Worm (Caenorhabditis elegans) whole organism, young adult: ENCODE measurements around the gene R05F9.11.

ENCODE experiments used
- B0019.2 ChIP-seq: fragments of 200-800 bp; sonication (Bioruptor generic); conservative IDR thresholded peaks from 2 replicates; pipeline ENCODE4 v1.3.6; 2022; ENCODE audit warnings: missing genetic modification reagents, missing genetic modification characterization, missing compliant biosample characterization
- B0035.1 ChIP-seq: sonication (generic microtip); optimal IDR thresholded peaks from 2 replicates; lab custom pipeline; 2016; ENCODE audit warnings: missing genetic modification characterization, mild to moderate bottlenecking, missing compliant biosample characterization, missing genotype, missing genetic modification reagents
- B0336.3 ChIP-seq: fragments of 200-800 bp; sonication (Bioruptor generic); IDR thresholded peaks from 2 replicates; pipeline ENCODE4 v1.3.6; 2022; ENCODE audit warnings: missing genetic modification characterization, missing compliant biosample characterization
- C06A6.2 ChIP-seq: fragments of 200-800 bp; sonication (Bioruptor generic); conservative IDR thresholded peaks from 2 replicates; pipeline ENCODE4 v1.3.6; 2022; ENCODE audit warnings: missing genetic modification characterization, missing compliant biosample characterization
- C17E4.6 ChIP-seq: fragments of 200-800 bp; sonication (Bioruptor generic); IDR thresholded peaks from 2 replicates; pipeline ENCODE4 v1.3.6; 2022; ENCODE audit warnings: missing genetic modification reagents, missing genetic modification characterization, missing compliant biosample characterization
- K11D2.4 ChIP-seq: fragments of 200-800 bp; sonication (Bioruptor generic); IDR thresholded peaks from 2 replicates; pipeline ENCODE4 v1.3.6; 2022; ENCODE audit warnings: missing genetic modification reagents, missing genetic modification characterization, missing compliant biosample characterization
- Y53G8AR.9 ChIP-seq: fragments of 200-800 bp; sonication (Bioruptor generic); conservative IDR thresholded peaks from 2 replicates; pipeline ENCODE4 v1.3.6; 2022; ENCODE audit warnings: missing genetic modification reagents, missing genetic modification characterization, missing compliant biosample characterization
- Y56A3A.18 ChIP-seq: fragments of 200-800 bp; sonication (Bioruptor generic); IDR thresholded peaks from 2 replicates; pipeline ENCODE4 v1.3.6; 2022; ENCODE audit warnings: missing genetic modification reagents, missing genetic modification characterization, missing compliant biosample characterization
- ZK185.1 ChIP-seq: sonication (generic microtip); optimal IDR thresholded peaks from 2 replicates; lab custom pipeline; 2016; ENCODE audit warnings: mild to moderate bottlenecking, missing genetic modification characterization, missing compliant biosample characterization; ENCODE audit not compliant: poor library complexity, severe bottlenecking
- attf-3 ChIP-seq: fragments of 200-800 bp; sonication (Bioruptor generic); conservative IDR thresholded peaks from 2 replicates; pipeline ENCODE4 v1.3.6; 2022; ENCODE audit warnings: missing genetic modification reagents, missing genetic modification characterization, missing compliant biosample characterization
- ceh-27 ChIP-seq: fragments of 200-800 bp; sonication (Bioruptor generic); optimal IDR thresholded peaks from 2 replicates; lab custom pipeline; 2018; ENCODE audit warnings: mild to moderate bottlenecking, missing genetic modification characterization, moderate library complexity, missing compliant biosample characterization
- ceh-40 ChIP-seq: fragments of 200-800 bp; sonication (Bioruptor generic); IDR thresholded peaks from 2 replicates; pipeline ENCODE4 v1.3.6; 2022; ENCODE audit warnings: missing genetic modification characterization, missing compliant biosample characterization
- ceh-58 ChIP-seq: fragments of 200-800 bp; sonication (Bioruptor generic); IDR thresholded peaks from 2 replicates; pipeline ENCODE4 v1.3.6; 2022; ENCODE audit warnings: missing genetic modification characterization, missing compliant biosample characterization
- ceh-91 ChIP-seq: fragments of 200-800 bp; sonication (Bioruptor generic); IDR thresholded peaks from 2 replicates; pipeline ENCODE4 v1.3.6; 2022; ENCODE audit warnings: missing genetic modification reagents, missing genetic modification characterization, missing compliant biosample characterization
- dpff-1 ChIP-seq: sonication (generic microtip); optimal IDR thresholded peaks from 2 replicates; lab custom pipeline; 2017; ENCODE audit warnings: mild to moderate bottlenecking, missing genetic modification characterization, missing compliant biosample characterization
- egrh-3 ChIP-seq: fragments of 200-800 bp; sonication (Bioruptor generic); IDR thresholded peaks from 2 replicates; pipeline ENCODE4 v1.3.6; 2022; ENCODE audit warnings: missing genetic modification reagents, missing genetic modification characterization, missing compliant biosample characterization
- ekl-4 ChIP-seq: fragments of 200-800 bp; sonication (Bioruptor generic); IDR thresholded peaks from 2 replicates; pipeline ENCODE4 v1.3.6; 2022; ENCODE audit warnings: missing genetic modification reagents, missing genetic modification characterization, missing compliant biosample characterization
- gei-17 ChIP-seq: fragments of 200-800 bp; sonication (Bioruptor generic); optimal IDR thresholded peaks from 2 replicates; lab custom pipeline; 2018; ENCODE audit warnings: mild to moderate bottlenecking, missing genetic modification characterization, missing compliant biosample characterization
- hmg-1.2 ChIP-seq: fragments of 200-800 bp; sonication (Bioruptor generic); IDR thresholded peaks from 2 replicates; pipeline ENCODE4 v1.3.6; 2022; ENCODE audit warnings: missing genetic modification reagents, missing genetic modification characterization, missing compliant biosample characterization
- lag-1 ChIP-seq: fragments of 200-800 bp; sonication (Bioruptor generic); IDR thresholded peaks from 2 replicates; pipeline ENCODE4 v1.3.6; 2022; ENCODE audit warnings: missing genetic modification reagents, missing genetic modification characterization, missing compliant biosample characterization
- let-526 ChIP-seq: fragments of 200-800 bp; sonication (Bioruptor generic); IDR thresholded peaks from 2 replicates; pipeline ENCODE4 v1.3.6; 2022; ENCODE audit warnings: missing genetic modification reagents, missing genetic modification characterization, missing compliant biosample characterization
- lin-35 ChIP-seq, 3 experiments: fragments of 150-350 bp in 2 of 3; sonication (generic microtip) in 1 of 3; optimal IDR thresholded peaks; 2 replicates each; lab custom pipeline; 2014 to 2018; ENCODE audit warnings: missing biosample characterization in 3 of 3, missing genetic modification characterization in 3 of 3, missing genetic modification reagents in 3 of 3
- lin-40 ChIP-seq: sonication (generic microtip); optimal IDR thresholded peaks from 2 replicates; lab custom pipeline; 2016; ENCODE audit warnings: missing genetic modification characterization, mild to moderate bottlenecking, missing compliant biosample characterization, missing genotype, missing genetic modification reagents
- lin-54 ChIP-seq: fragments of 200-800 bp; sonication (Bioruptor generic); optimal IDR thresholded peaks from 2 replicates; lab custom pipeline; 2018; ENCODE audit warnings: mild to moderate bottlenecking, missing genetic modification characterization, missing compliant biosample characterization
- lsl-1 ChIP-seq: fragments of 200-800 bp; sonication (Bioruptor generic); optimal IDR thresholded peaks from 2 replicates; lab custom pipeline; 2018; ENCODE audit warnings: mild to moderate bottlenecking, missing genetic modification characterization, moderate library complexity, missing compliant biosample characterization
- madf-3 ChIP-seq: fragments of 200-800 bp; sonication (Bioruptor generic); IDR thresholded peaks from 2 replicates; pipeline ENCODE4 v1.3.6; 2022; ENCODE audit warnings: missing genetic modification reagents, missing genetic modification characterization, missing compliant biosample characterization
- madf-6 ChIP-seq: fragments of 200-800 bp; sonication (Bioruptor generic); IDR thresholded peaks from 2 replicates; pipeline ENCODE4 v1.3.6; 2022; ENCODE audit warnings: missing genetic modification reagents, missing genetic modification characterization, missing compliant biosample characterization
- mel-28 ChIP-seq: sonication (generic microtip); optimal IDR thresholded peaks from 2 replicates; lab custom pipeline; 2016; ENCODE audit warnings: borderline replicate concordance, mild to moderate bottlenecking, missing genetic modification characterization, missing compliant biosample characterization
- nfyb-1 ChIP-seq: fragments of 200-800 bp; sonication (Bioruptor generic); IDR thresholded peaks from 2 replicates; pipeline ENCODE4 v1.3.6; 2022; ENCODE audit warnings: missing genetic modification reagents, missing genetic modification characterization, missing compliant biosample characterization
- nhr-120 ChIP-seq: fragments of 200-800 bp; sonication (Bioruptor generic); IDR thresholded peaks from 2 replicates; pipeline ENCODE4 v1.3.6; 2022; ENCODE audit warnings: missing genetic modification characterization, missing compliant biosample characterization
- repo-1 ChIP-seq: sonication (generic microtip); optimal IDR thresholded peaks from 2 replicates; lab custom pipeline; 2017; ENCODE audit warnings: mild to moderate bottlenecking, missing genetic modification characterization, missing compliant biosample characterization
- sdz-38 ChIP-seq: sonication (generic microtip); optimal IDR thresholded peaks from 2 replicates; lab custom pipeline; 2016; ENCODE audit warnings: missing genotype, missing genetic modification characterization, missing compliant biosample characterization
- snpc-1.3 ChIP-seq: sonication (generic microtip); optimal IDR thresholded peaks from 2 replicates; lab custom pipeline; 2017; ENCODE audit warnings: missing genetic modification characterization, mild to moderate bottlenecking, missing compliant biosample characterization, antibody characterized with exemption, moderate library complexity, missing genotype, missing genetic modification reagents; ENCODE audit not compliant: insufficient read depth
- snpc-3.4 ChIP-seq: sonication (generic microtip); optimal IDR thresholded peaks from 2 replicates; lab custom pipeline; 2017; ENCODE audit warnings: missing genetic modification characterization, mild to moderate bottlenecking, missing compliant biosample characterization, antibody characterized with exemption, moderate library complexity, missing genotype, missing genetic modification reagents
- tlf-1 ChIP-seq: fragments of 200-800 bp; sonication (Bioruptor generic); optimal IDR thresholded peaks from 2 replicates; lab custom pipeline; 2018; ENCODE audit warnings: mild to moderate bottlenecking, missing genetic modification characterization, missing compliant biosample characterization
- unc-130 ChIP-seq: sonication (generic microtip); optimal IDR thresholded peaks from 2 replicates; lab custom pipeline; 2016; ENCODE audit warnings: missing genetic modification reagents, missing genetic modification characterization, missing compliant biosample characterization
- xnd-1 ChIP-seq: sonication (generic microtip); optimal IDR thresholded peaks from 2 replicates; lab custom pipeline; 2016; ENCODE audit warnings: missing genotype, missing genetic modification reagents, missing genetic modification characterization, missing compliant biosample characterization
- ztf-6 ChIP-seq: fragments of 200-800 bp; sonication (Bioruptor generic); IDR thresholded peaks from 2 replicates; pipeline ENCODE4 v1.3.6; 2022; ENCODE audit warnings: missing genetic modification reagents, missing genetic modification characterization, missing compliant biosample characterization

The R05F9.11 gene

ce11 chrII:4948118-4948517 is 34.1 kb upstream of the R05F9.11 start (continued):
- peak; percentile 62; the same call in 1 of the 2 replicates for TF ChIP-seq B0336.3
- peak; percentile 43 for TF ChIP-seq madf-6 (GFP tag; lab: Robert Waterston, UW)
- no peak for TF ChIP-seq B0019.2
- TF ChIP-seq attf-3, result no peak
- TF ChIP-seq Y56A3A.18, result no peak
- peak; percentile 63 for TF ChIP-seq repo-1 (tag; lab: Kevin White, UChicago)
- TF ChIP-seq ceh-91, result no peak
- TF ChIP-seq lag-1 (GFP tag; lab: Robert Waterston, UW), result no peak
- no peak for TF ChIP-seq K11D2.4 (GFP tag; lab: Robert Waterston, UW)
- TF ChIP-seq lsl-1 (GFP tag; lab: Kevin White, UChicago), result no peak
- no peak for TF ChIP-seq madf-3 (GFP tag; lab: Robert Waterston, UW)
- no peak for TF ChIP-seq gei-17 (GFP tag; lab: Kevin White, UChicago)
- 0 out of 2 replicates have a peak, but pooled peaks have one; percentile 10 for TF ChIP-seq nfyb-1 (GFP tag; lab: Robert Waterston, UW)
- TF ChIP-seq ceh-58 (GFP tag; lab: Robert Waterston, UW), result no peak
- TF ChIP-seq tlf-1, result no peak
- no peak for TF ChIP-seq nhr-120 (GFP tag; lab: Robert Waterston, UW)
- 0 out of 2 replicates have a peak, but pooled peaks have one; percentile 17 for TF ChIP-seq ekl-4 (GFP tag; lab: Robert Waterston, UW)
- TF ChIP-seq lin-40 (tag; lab: Kevin White, UChicago), result no peak
- no peak for TF ChIP-seq mel-28 (tag; lab: Kevin White, UChicago)
- no peak for TF ChIP-seq dpff-1 (tag; lab: Kevin White, UChicago)
- peak; percentile 52; the same call in 1 of the 2 replicates for TF ChIP-seq C17E4.6 (GFP tag; lab: Robert Waterston, UW)
- TF ChIP-seq lin-35 (GFP tag; optimal IDR thresholded peaks at IDR 0.05; lab: Kevin White, UChicago), result no peak
- no peak for TF ChIP-seq let-526 (GFP tag; lab: Robert Waterston, UW)
- TF ChIP-seq unc-130, result no peak
- no peak for TF ChIP-seq B0035.1 (tag; lab: Kevin White, UChicago)
- TF ChIP-seq ztf-6 (GFP tag; lab: Robert Waterston, UW), result no peak
- no peak for TF ChIP-seq xnd-1
- peak; percentile 4; the same call in 1 of the 2 replicates for TF ChIP-seq hmg-1.2
- no peak for TF ChIP-seq snpc-1.3 (tag; lab: Kevin White, UChicago)
- no peak for TF ChIP-seq lin-54
- TF ChIP-seq egrh-3 (GFP tag; lab: Robert Waterston, UW), result no peak
- no peak for TF ChIP-seq ZK185.1 (tag; lab: Kevin White, UChicago)
- TF ChIP-seq Y53G8AR.9 (GFP tag; lab: Robert Waterston, UW), result 0 out of 2 replicates have a peak, but pooled peaks have one; percentile 47
- no peak for TF ChIP-seq C06A6.2 (GFP tag; lab: Robert Waterston, UW)
- TF ChIP-seq ceh-40 (GFP tag; lab: Robert Waterston, UW), result no peak
- TF ChIP-seq sdz-38, result no peak
- no peak for TF ChIP-seq ceh-27 (GFP tag; lab: Kevin White, UChicago)

- TF ChIP-seq egrh-3 (GFP tag; lab: Robert Waterston, UW), result no peak
- TF ChIP-seq snpc-3.4 (tag; lab: Kevin White, UChicago), result no peak
- no peak for TF ChIP-seq ceh-58 (GFP tag; lab: Robert Waterston, UW)
- TF ChIP-seq ZK185.1 (tag; lab: Kevin White, UChicago), result peak; percentile 23
- TF ChIP-seq, all 124 proteins: peak for 1
These were observed 32.8 kb upstream of the R05F9.11 start for ce11 chrII:4946775-4947174.
